Fruit fly (Drosophila melanogaster) whole organism, embryonic: ENCODE data around the gene Klp67A.

Source experiments
- Aef1 ChIP-seq: fragments of 200-800 bp; sonication (Bioruptor generic); IDR thresholded peaks from 3 replicates; pipeline ENCODE4 v1.3.6; 2022; ENCODE audit warnings: missing biosample characterization, missing genetic modification characterization
- Antp ChIP-seq: fragments of 200-800 bp; sonication (Bioruptor generic); optimal IDR thresholded peaks from 3 replicates; lab custom pipeline; 2016; ENCODE audit warnings: missing biosample characterization, missing genetic modification characterization
- CG1024 ChIP-seq: fragments of 200-800 bp; sonication (Bioruptor generic); IDR thresholded peaks from 2 replicates; pipeline ENCODE4 v1.3.6; 2022; ENCODE audit warnings: missing biosample characterization, missing genetic modification characterization
- CG10565 ChIP-seq: fragments of 200-800 bp; sonication (Bioruptor generic); optimal IDR thresholded peaks from 3 replicates; lab custom pipeline; 2016; ENCODE audit warnings: missing biosample characterization, mild to moderate bottlenecking, missing genetic modification characterization
- CG11398 ChIP-seq: fragments of 200-800 bp; sonication (Bioruptor generic); optimal IDR thresholded peaks from 2 replicates; lab custom pipeline; 2016; ENCODE audit warnings: missing biosample characterization, missing genetic modification characterization
- CG12299 ChIP-seq: fragments of 200-800 bp; sonication (Bioruptor generic); optimal IDR thresholded peaks from 2 replicates; lab custom pipeline; 2018; ENCODE audit warnings: missing biosample characterization, mild to moderate bottlenecking, missing genetic modification characterization
- CG12769 ChIP-seq: fragments of 200-800 bp; sonication (Bioruptor generic); optimal IDR thresholded peaks from 2 replicates; lab custom pipeline; 2019; ENCODE audit warnings: missing biosample characterization, mild to moderate bottlenecking, missing genetic modification characterization, moderate library complexity
- CG15479 ChIP-seq: fragments of 200-800 bp; sonication (Bioruptor generic); optimal IDR thresholded peaks from 3 replicates; lab custom pipeline; 2019; ENCODE audit warnings: missing biosample characterization, mild to moderate bottlenecking, missing genetic modification characterization, moderate library complexity
- CG17912 ChIP-seq: fragments of 200-800 bp; sonication (Bioruptor generic); optimal IDR thresholded peaks from 2 replicates; lab custom pipeline; 2018; ENCODE audit warnings: missing biosample characterization, mild to moderate bottlenecking, missing genetic modification characterization
- CG18476 ChIP-seq: fragments of 200-800 bp; sonication (Bioruptor generic); optimal IDR thresholded peaks from 2 replicates; lab custom pipeline; 2016; ENCODE audit warnings: missing biosample characterization, mild to moderate bottlenecking, missing genetic modification characterization
- CG34224 ChIP-seq: fragments of 200-800 bp; sonication (Bioruptor generic); IDR thresholded peaks from 3 replicates; pipeline ENCODE4 v1.3.6; 2022; ENCODE audit warnings: missing biosample characterization, missing genetic modification characterization; ENCODE audit not compliant: partially characterized antibody
- CG4730 ChIP-seq: fragments of 200-800 bp; sonication (Bioruptor generic); IDR thresholded peaks from 2 replicates; pipeline ENCODE4 v1.3.6; 2022; ENCODE audit warnings: missing biosample characterization, missing genetic modification characterization
- CG6254 ChIP-seq: fragments of 200-800 bp; sonication (Bioruptor generic); optimal IDR thresholded peaks from 3 replicates; lab custom pipeline; 2017; ENCODE audit warnings: mild to moderate bottlenecking, missing biosample characterization, missing genetic modification reagents, missing genetic modification characterization
- CG7271 ChIP-seq: fragments of 200-800 bp; sonication (Bioruptor generic); optimal IDR thresholded peaks from 2 replicates; lab custom pipeline; 2018; ENCODE audit warnings: missing biosample characterization, mild to moderate bottlenecking, missing genetic modification characterization, moderate library complexity
- CG7745 ChIP-seq: fragments of 200-800 bp; sonication (Bioruptor generic); optimal IDR thresholded peaks from 2 replicates; lab custom pipeline; 2018; ENCODE audit warnings: missing biosample characterization, mild to moderate bottlenecking, missing genetic modification characterization, moderate library complexity
- CG8290 ChIP-seq, 3 experiments: fragments of 200-800 bp; sonication (Bioruptor generic); optimal IDR thresholded peaks; 2 replicates each; lab custom pipeline; 2016 to 2019; ENCODE audit warnings: missing biosample characterization in 3 of 3, missing genetic modification characterization in 3 of 3, mild to moderate bottlenecking in 2 of 3, moderate library complexity in 1 of 3
- CG8924 ChIP-seq: fragments of 200-800 bp; optimal IDR thresholded peaks from 3 replicates; lab custom pipeline; 2019; ENCODE audit warnings: missing biosample characterization, mild to moderate bottlenecking, missing genetic modification characterization, moderate library complexity
- CoRest ChIP-seq: fragments of 200-800 bp; sonication (Bioruptor generic); optimal IDR thresholded peaks from 3 replicates; lab custom pipeline; 2018; ENCODE audit warnings: missing biosample characterization, mild to moderate bottlenecking, missing genetic modification characterization, moderate library complexity
- Dll ChIP-seq: fragments of 200-800 bp; sonication (Bioruptor generic); IDR thresholded peaks from 4 replicates; pipeline ENCODE4 v1.3.6; 2022; ENCODE audit warnings: missing biosample characterization, missing genetic modification characterization; ENCODE audit not compliant: partially characterized antibody
- Doc2 ChIP-seq: fragments of 200-800 bp; sonication (Bioruptor generic); IDR thresholded peaks from 2 replicates; pipeline ENCODE4 v1.3.6; 2022; ENCODE audit warnings: missing biosample characterization, missing genetic modification characterization
- ERR ChIP-seq: fragments of 200-800 bp; sonication (Bioruptor generic); optimal IDR thresholded peaks from 2 replicates; lab custom pipeline; 2016; ENCODE audit warnings: missing biosample characterization, missing genetic modification characterization
- Elba2 ChIP-seq: fragments of 200-800 bp; sonication (Bioruptor generic); optimal IDR thresholded peaks from 3 replicates; lab custom pipeline; 2016; ENCODE audit warnings: missing biosample characterization, missing genetic modification characterization
- HmgD ChIP-seq: fragments of 200-800 bp; sonication (Bioruptor generic); optimal IDR thresholded peaks from 3 replicates; lab custom pipeline; 2016; ENCODE audit warnings: missing biosample characterization, missing genetic modification characterization
- HmgZ ChIP-seq: fragments of 200-800 bp; sonication (Bioruptor generic); optimal IDR thresholded peaks from 2 replicates; lab custom pipeline; 2018; ENCODE audit warnings: missing biosample characterization, mild to moderate bottlenecking, missing genetic modification characterization
- Trl ChIP-seq, 3 experiments: fragments of >200 bp in 2 of 3; fragments of 200-800 bp in 1 of 3; sonication (Bioruptor generic) in 1 of 3; optimal IDR thresholded peaks; 2 replicates in 1 of 3; 3 replicates in 2 of 3; lab custom pipeline; 2016 to 2017; ENCODE audit warnings: missing biosample characterization in 1 of 3, missing genetic modification characterization in 1 of 3
- bigmax ChIP-seq: fragments of 200-800 bp; sonication (Bioruptor generic); optimal IDR thresholded peaks from 2 replicates; lab custom pipeline; 2018; ENCODE audit warnings: missing biosample characterization, mild to moderate bottlenecking, missing genetic modification characterization
- bsh ChIP-seq, 2 experiments: fragments of 200-800 bp; sonication (Bioruptor generic); optimal IDR thresholded peaks; 2 replicates each; lab custom pipeline; 2017 to 2018; ENCODE audit warnings: mild to moderate bottlenecking in 2 of 2, missing biosample characterization in 2 of 2, missing genetic modification characterization in 2 of 2, moderate library complexity in 1 of 2
- caup ChIP-seq: fragments of 200-800 bp; sonication (Bioruptor generic); optimal IDR thresholded peaks from 3 replicates; lab custom pipeline; 2017; ENCODE audit warnings: missing biosample characterization, mild to moderate bottlenecking, missing genetic modification characterization, moderate library complexity; ENCODE audit not compliant: severe bottlenecking
- chinmo ChIP-seq: fragments of 200-800 bp; sonication (Bioruptor generic); IDR thresholded peaks from 4 replicates; pipeline ENCODE4 v1.3.6; 2022; ENCODE audit warnings: missing biosample characterization, missing genetic modification characterization; ENCODE audit not compliant: partially characterized antibody
- crol ChIP-seq: fragments of 200-800 bp; sonication (Bioruptor generic); IDR thresholded peaks from 2 replicates; pipeline ENCODE4 v1.3.6; 2022; ENCODE audit warnings: missing biosample characterization, missing genetic modification characterization
- grn ChIP-seq: fragments of 200-800 bp; sonication (Bioruptor generic); optimal IDR thresholded peaks from 3 replicates; lab custom pipeline; 2017; ENCODE audit warnings: missing biosample characterization, missing genetic modification characterization
- h ChIP-seq: fragments of >200 bp; optimal IDR thresholded peaks from 2 replicates; lab custom pipeline; 2017
- hkb ChIP-seq, 2 experiments: fragments of 200-800 bp in 1 of 2; fragments of >200 bp in 1 of 2; sonication (Bioruptor generic) in 1 of 2; IDR thresholded peaks in 1 of 2; optimal IDR thresholded peaks in 1 of 2; 2 replicates each; pipeline versions ENCODE4 v1.3.6 to Lab custom; 2017 to 2022; ENCODE audit warnings: missing biosample characterization in 1 of 2, missing genetic modification characterization in 1 of 2
- jumu ChIP-seq: fragments of 200-800 bp; sonication (Bioruptor generic); optimal IDR thresholded peaks from 3 replicates; lab custom pipeline; 2016; ENCODE audit warnings: missing biosample characterization, missing genetic modification characterization
- nerfin-2 ChIP-seq: fragments of 200-800 bp; sonication (Bioruptor generic); IDR thresholded peaks from 2 replicates; pipeline ENCODE4 v1.3.6; 2022; ENCODE audit warnings: missing biosample characterization, missing genetic modification characterization; ENCODE audit not compliant: partially characterized antibody
- nmo ChIP-seq: fragments of 200-800 bp; sonication (Bioruptor generic); optimal IDR thresholded peaks from 2 replicates; lab custom pipeline; 2018; ENCODE audit warnings: missing biosample characterization, mild to moderate bottlenecking, missing genetic modification characterization, moderate library complexity
- rib ChIP-seq: fragments of 200-800 bp; sonication (Bioruptor generic); IDR thresholded peaks from 2 replicates; pipeline ENCODE4 v1.3.6; 2022; ENCODE audit warnings: missing biosample characterization, missing genetic modification characterization
- scrt ChIP-seq: fragments of 200-800 bp; sonication (Bioruptor generic); optimal IDR thresholded peaks from 2 replicates; lab custom pipeline; 2018; ENCODE audit warnings: missing biosample characterization, mild to moderate bottlenecking, missing genetic modification characterization, moderate library complexity
- sd ChIP-seq: fragments of 200-800 bp; sonication (Bioruptor generic); optimal IDR thresholded peaks from 3 replicates; lab custom pipeline; 2018; ENCODE audit warnings: missing biosample characterization, mild to moderate bottlenecking, missing genetic modification characterization, moderate library complexity
- slou ChIP-seq: fragments of 200-800 bp; sonication (Bioruptor generic); optimal IDR thresholded peaks from 3 replicates; lab custom pipeline; 2016; ENCODE audit warnings: missing biosample characterization, missing genetic modification characterization
- sqz ChIP-seq: fragments of 200-800 bp; sonication (Bioruptor generic); optimal IDR thresholded peaks from 3 replicates; lab custom pipeline; 2018; ENCODE audit warnings: missing biosample characterization, mild to moderate bottlenecking, missing genetic modification characterization
- sug ChIP-seq: fragments of 200-800 bp; optimal IDR thresholded peaks from 2 replicates; lab custom pipeline; 2019; ENCODE audit warnings: missing biosample characterization, mild to moderate bottlenecking, missing genetic modification characterization, moderate library complexity
- twi ChIP-seq: fragments of 200-800 bp; optimal IDR thresholded peaks from 2 replicates; lab custom pipeline; 2019; ENCODE audit warnings: missing biosample characterization, mild to moderate bottlenecking, missing genetic modification characterization, moderate library complexity
- unc-4 ChIP-seq: fragments of 200-800 bp; sonication (Bioruptor generic); IDR thresholded peaks from 2 replicates; pipeline ENCODE4 v1.3.6; 2022; ENCODE audit warnings: missing biosample characterization, missing genetic modification characterization; ENCODE audit not compliant: partially characterized antibody
- vnd ChIP-seq: fragments of 200-800 bp; sonication (Bioruptor generic); IDR thresholded peaks from 3 replicates; pipeline ENCODE4 v1.3.6; 2022; ENCODE audit warnings: missing biosample characterization, missing genetic modification characterization; ENCODE audit not compliant: partially characterized antibody

Klp67A gene

DNA sequence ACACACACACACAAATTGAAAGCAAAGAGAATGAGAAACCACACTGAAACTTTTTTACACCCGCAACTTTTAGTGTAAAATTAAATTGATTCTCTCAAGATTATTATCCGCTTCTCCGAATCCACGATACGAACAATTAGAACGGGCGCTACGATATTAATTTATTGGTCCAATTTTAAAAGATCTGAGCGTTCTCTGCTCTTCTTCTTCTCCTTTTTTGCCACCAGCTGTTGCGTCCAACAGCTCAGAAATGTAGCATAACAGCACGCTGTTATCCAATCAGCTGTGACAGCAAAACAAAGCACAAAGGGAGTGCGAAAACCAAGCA is 8.2 kb downstream of the Klp67A start, which contains the start of the genes UGP and Svip (continued):
- TF ChIP-seq nmo, result no peak
- no peak for TF ChIP-seq jumu
- peak; percentile 7 for TF ChIP-seq CG12299 (tag; lab: Kevin White, UChicago)
- no peak for TF ChIP-seq CG15479 (GFP tag; lab: Kevin White, UChicago)
- TF ChIP-seq CG12769 (tag; lab: Kevin White, UChicago), result peak; percentile 27
- no peak for TF ChIP-seq vnd (GFP tag; lab: Robert Waterston, UW)
- no peak for TF ChIP-seq CG11398 (GFP tag; lab: Kevin White, UChicago)
- TF ChIP-seq hkb (optimal IDR thresholded peaks at IDR 0.05; lab: Kevin White, UChicago), result no peak
- TF ChIP-seq hkb (GFP tag; IDR thresholded peaks at IDR 0.05; lab: Robert Waterston, UW), result no peak
- no peak for TF ChIP-seq Antp (GFP tag; lab: Kevin White, UChicago)
- TF ChIP-seq nerfin-2 (GFP tag; lab: Robert Waterston, UW), result no peak
- no peak for TF ChIP-seq slou (GFP tag; lab: Kevin White, UChicago)
- TF ChIP-seq CG18476 (GFP tag; lab: Kevin White, UChicago), result no peak
- TF ChIP-seq h (lab: Kevin White, UChicago), result no peak
- no peak for TF ChIP-seq CG17912 (GFP tag; lab: Kevin White, UChicago)
- 0 out of 2 replicates have a peak, but pooled peaks have one; percentile 18 for TF ChIP-seq unc-4 (GFP tag; lab: Robert Waterston, UW)
- TF ChIP-seq CG8290 (GFP tag; optimal IDR thresholded peaks at IDR 0.05; lab: Kevin White, UChicago), result no peak
- TF ChIP-seq CG8290 (tag; optimal IDR thresholded peaks at IDR 0.05; lab: Kevin White, UChicago), result peak in 1 of 2 experiments; percentile 21
- TF ChIP-seq CG34224 (GFP tag; lab: Robert Waterston, UW), result 0 out of 3 replicates have a peak, but pooled peaks have one; percentile 15
- TF ChIP-seq Doc2 (GFP tag; lab: Robert Waterston, UW), result no peak

DNA sequence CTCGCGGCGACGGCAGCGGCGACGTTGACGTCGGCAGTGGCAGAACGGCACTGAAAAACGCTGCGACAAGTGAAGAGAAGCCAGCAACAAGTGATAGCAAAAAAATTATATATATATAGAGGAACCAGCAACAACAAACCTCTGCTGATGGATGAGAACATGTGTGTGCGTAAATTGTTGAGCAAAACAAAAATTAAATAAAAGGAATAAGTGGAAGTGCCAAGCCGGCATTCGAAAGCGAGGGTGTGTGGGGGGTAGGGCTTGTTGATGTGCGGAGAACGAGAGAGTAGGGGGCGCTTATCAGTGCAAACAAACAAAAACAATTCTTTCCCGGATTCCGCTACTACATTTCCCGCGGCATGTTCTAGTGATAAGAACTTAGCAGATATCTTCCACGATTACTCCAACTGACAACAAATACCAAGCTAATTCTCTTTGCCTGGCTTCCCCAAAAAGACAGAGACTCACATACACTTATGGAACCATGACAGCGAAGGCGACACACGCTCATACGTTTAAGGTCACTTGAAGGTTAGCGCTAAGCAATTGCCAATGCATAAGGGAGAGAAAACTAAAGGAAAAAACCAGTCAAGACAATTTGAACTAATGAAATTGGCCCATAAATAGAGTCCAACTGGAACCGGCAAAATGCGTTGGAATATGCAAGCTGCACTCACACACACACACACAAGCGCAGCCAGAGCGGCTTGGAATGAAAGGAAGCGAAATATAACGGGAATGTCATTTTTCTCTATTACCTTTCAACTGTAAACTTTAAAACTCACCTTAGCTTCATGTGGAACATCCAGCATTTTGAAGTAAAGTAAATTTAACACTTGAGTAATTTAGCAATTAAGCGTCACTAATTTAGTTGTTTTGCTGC is 8.8 kb downstream of the Klp67A start:
- TF ChIP-seq Aef1 (GFP tag; lab: Robert Waterston, UW), result peak; percentile 9; the same call in 1 of the 3 replicates
- peak; percentile 5 for TF ChIP-seq CG8924
- TF ChIP-seq Dll (GFP tag; lab: Robert Waterston, UW), result 0 out of 4 replicates have a peak, but pooled peaks have one; percentile 23
- TF ChIP-seq CG7271, result no peak
- peak in 1 of 2 experiments; percentile 25 for TF ChIP-seq Trl (optimal IDR thresholded peaks at IDR 0.05; lab: Kevin White, UChicago)
- no peak for TF ChIP-seq Trl (GFP tag; optimal IDR thresholded peaks at IDR 0.05; lab: Kevin White, UChicago)
- peak; percentile 98 for TF ChIP-seq ERR
- TF ChIP-seq CoRest, result no peak
- TF ChIP-seq sug, result peak; percentile 52
- TF ChIP-seq CG6254, result peak; percentile 3
- TF ChIP-seq CG1024 (GFP tag; lab: Robert Waterston, UW), result no peak
- peak in 1 of 2 experiments; percentile 45 for TF ChIP-seq bsh (GFP tag; optimal IDR thresholded peaks at IDR 0.05; lab: Kevin White, UChicago)
- no peak for TF ChIP-seq CG10565 (GFP tag; lab: Kevin White, UChicago)
- peak; percentile 15 for TF ChIP-seq HmgZ (tag; lab: Kevin White, UChicago)
- TF ChIP-seq sqz (GFP tag; lab: Kevin White, UChicago), result peak; percentile 6
- TF ChIP-seq bigmax (GFP tag; lab: Kevin White, UChicago), result no peak
- peak; percentile 33 for TF ChIP-seq grn
- TF ChIP-seq chinmo (GFP tag; lab: Robert Waterston, UW), result peak; percentile 72; the same call in 2 of the 4 replicates
- TF ChIP-seq scrt (GFP tag; lab: Kevin White, UChicago), result peak; percentile 49
- TF ChIP-seq rib (GFP tag; lab: Robert Waterston, UW), result 0 out of 2 replicates have a peak, but pooled peaks have one; percentile 28
- TF ChIP-seq CG15479 (GFP tag; lab: Kevin White, UChicago), result peak; percentile 9
- TF ChIP-seq crol (GFP tag; lab: Robert Waterston, UW), result peak; percentile 93
- TF ChIP-seq Elba2 (GFP tag; lab: Kevin White, UChicago), result peak; percentile 43
- TF ChIP-seq HmgD (GFP tag; lab: Kevin White, UChicago), result no peak
- no peak for TF ChIP-seq CG4730 (GFP tag; lab: Robert Waterston, UW)
- TF ChIP-seq caup (GFP tag; lab: Kevin White, UChicago), result peak; percentile 15
- peak; percentile 25 for TF ChIP-seq twi (tag; lab: Kevin White, UChicago)
- no peak for TF ChIP-seq CG7745 (tag; lab: Kevin White, UChicago)
- TF ChIP-seq sd, result peak; percentile 87
